Worm (Caenorhabditis elegans): Measurements from ENCODE around the gene C53C7.3.

Gene C53C7.3

DNA sequence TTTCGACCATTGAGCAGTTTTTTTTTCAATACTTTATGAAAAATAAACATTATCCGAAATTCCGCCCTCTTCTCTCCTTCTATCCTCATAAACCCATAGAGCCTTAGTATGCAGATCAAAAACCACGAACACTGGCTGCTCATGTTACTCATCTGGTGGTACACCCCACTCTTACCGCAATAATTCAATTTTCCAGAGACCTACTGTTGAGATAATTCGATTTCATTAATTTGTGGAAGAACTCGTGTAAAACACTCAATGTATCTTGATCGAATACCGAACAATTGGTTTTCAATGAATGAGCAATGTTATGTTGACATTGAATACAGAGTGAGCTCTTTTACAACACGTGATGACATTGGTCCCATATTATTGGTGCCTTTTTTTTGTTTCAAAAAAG lies 26.9 kb upstream of the C53C7.3 start:
- TF ChIP-seq zip-5 (tag; optimal IDR thresholded peaks at IDR 0.05) (no peak), fax-1 (tag; optimal IDR thresholded peaks at IDR 0.05) (no peak), sox-2 (GFP tag; IDR thresholded peaks at IDR 0.05) (no peak), unc-42 (tag; optimal IDR thresholded peaks at IDR 0.05) (peak; percentile 66), sox-4 (tag; optimal IDR thresholded peaks at IDR 0.05) (no peak)

DNA sequence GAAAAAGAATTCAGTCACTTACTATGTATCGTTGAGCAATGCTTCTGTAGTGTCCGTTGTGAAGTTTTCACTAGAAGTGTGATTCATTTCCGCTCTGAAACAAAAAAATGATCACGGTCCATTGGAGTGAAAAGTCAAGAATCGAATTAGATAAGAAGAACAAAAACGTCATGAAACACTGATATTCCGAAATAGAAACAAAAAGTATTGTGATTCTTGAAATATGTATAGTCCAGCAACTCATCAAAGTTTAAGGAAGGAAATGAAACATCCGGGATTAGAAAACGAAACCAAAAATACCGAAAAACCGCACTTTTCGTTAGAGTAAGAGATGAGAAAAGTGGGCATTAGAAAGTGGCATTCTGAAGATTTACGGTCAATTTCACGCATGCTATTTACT lies 15.7 kb upstream of the C53C7.3 start, which contains the start of gene npr-10:
Gene npr-10, minus strand, starts transcription at position 101 of the 400 bp plus-strand sequence.
- TF ChIP-seq ceh-30 (tag; optimal IDR thresholded peaks at IDR 0.05), result no peak
- no peak for TF ChIP-seq ceh-2 (tag; optimal IDR thresholded peaks at IDR 0.05)
- no peak for TF ChIP-seq tbx-7 (tag; optimal IDR thresholded peaks at IDR 0.05)
- no peak for TF ChIP-seq gmeb-2 (tag; optimal IDR thresholded peaks at IDR 0.05)
- no peak for TF ChIP-seq npax-4 (tag; optimal IDR thresholded peaks at IDR 0.05)
- no peak for TF ChIP-seq ceh-24 (tag; optimal IDR thresholded peaks at IDR 0.05)
- no peak for TF ChIP-seq rnt-1 (tag; optimal IDR thresholded peaks at IDR 0.05)
- no peak for TF ChIP-seq hlh-8 (tag; optimal IDR thresholded peaks at IDR 0.05)
- TF ChIP-seq unc-55 (GFP tag; optimal IDR thresholded peaks at IDR 0.05), result no peak
- no peak for TF ChIP-seq ztf-16 (tag; optimal IDR thresholded peaks at IDR 0.05)
- no peak for TF ChIP-seq dmd-4 (tag; optimal IDR thresholded peaks at IDR 0.05; ENCODE audit: borderline replicate concordance)
- TF ChIP-seq hlh-13 (GFP tag; optimal IDR thresholded peaks at IDR 0.05), result no peak
- no peak for TF ChIP-seq lim-6 (tag; optimal IDR thresholded peaks at IDR 0.05)
- TF ChIP-seq hlh-15 (tag; optimal IDR thresholded peaks at IDR 0.05), result no peak
- TF ChIP-seq fkh-6 (tag; optimal IDR thresholded peaks at IDR 0.05), result no peak
- no peak for TF ChIP-seq ceh-18 (tag; optimal IDR thresholded peaks at IDR 0.05)
- TF ChIP-seq ttx-3 (tag; optimal IDR thresholded peaks at IDR 0.05), result no peak
- no peak for TF ChIP-seq unc-42 (tag; optimal IDR thresholded peaks at IDR 0.05)
- no peak for TF ChIP-seq pax-1 (tag; optimal IDR thresholded peaks at IDR 0.05)

DNA sequence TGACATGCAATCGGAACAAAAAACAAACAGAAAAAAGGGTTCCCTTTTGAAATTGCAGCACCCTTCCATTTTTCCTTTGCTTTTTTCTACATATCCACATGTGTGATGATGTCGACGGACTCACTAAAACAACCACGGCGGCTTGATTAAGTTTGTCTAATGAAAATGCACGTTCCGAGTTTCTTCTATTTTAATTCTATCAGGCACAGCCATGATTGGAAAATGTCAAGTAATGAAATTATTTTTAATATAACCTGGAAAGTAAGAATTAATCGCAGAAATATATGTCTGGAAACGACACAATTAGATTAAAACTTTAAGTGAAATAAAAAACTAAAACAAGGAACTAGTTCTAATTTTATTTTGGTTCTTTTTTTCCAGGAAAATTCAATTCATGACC lies 14.5 kb upstream of the C53C7.3 start:
- TF ChIP-seq ceh-18 (tag; optimal IDR thresholded peaks at IDR 0.05) (no peak), ceh-31 (tag; optimal IDR thresholded peaks at IDR 0.05) (no peak), tbx-2 (tag; optimal IDR thresholded peaks at IDR 0.05) (no peak), madf-2 (tag; optimal IDR thresholded peaks at IDR 0.05) (no peak), nhr-11 (tag; optimal IDR thresholded peaks at IDR 0.05) (no peak), ama-1 (optimal IDR thresholded peaks at IDR 0.05) (no peak), ceh-14 (tag; optimal IDR thresholded peaks at IDR 0.05) (no peak), odd-2 (tag; optimal IDR thresholded peaks at IDR 0.05) (no peak), elt-4 (tag; optimal IDR thresholded peaks at IDR 0.05) (no peak), hlh-13 (GFP tag; optimal IDR thresholded peaks at IDR 0.05) (no peak), unc-42 (tag; optimal IDR thresholded peaks at IDR 0.05) (no peak), hlh-8 (tag; optimal IDR thresholded peaks at IDR 0.05) (no peak), ceh-6 (GFP tag; optimal IDR thresholded peaks at IDR 0.05) (no peak)

DNA sequence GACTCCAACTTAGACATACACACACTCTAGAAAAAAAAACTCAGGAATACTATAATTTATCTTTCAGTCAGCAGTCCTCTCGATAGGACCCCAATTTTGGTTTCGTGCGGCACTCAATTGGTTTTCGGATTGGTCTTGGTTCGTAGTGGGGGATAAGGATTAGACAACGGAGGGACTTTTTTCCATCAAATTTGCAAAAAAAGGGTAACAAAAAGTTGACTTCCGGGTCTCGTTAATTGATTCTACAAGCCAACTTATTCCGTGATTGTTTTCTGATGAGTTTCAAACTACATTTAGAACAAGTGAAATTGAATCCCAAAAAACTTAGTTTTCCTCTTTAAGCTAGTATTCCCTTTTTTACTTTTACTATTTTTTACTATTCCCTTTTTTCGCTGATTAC lies 14.0 kb upstream of the C53C7.3 start:
- TF ChIP-seq tbx-7 (tag; optimal IDR thresholded peaks at IDR 0.05), result no peak
- TF ChIP-seq zip-5 (tag; optimal IDR thresholded peaks at IDR 0.05), result no peak
- TF ChIP-seq odd-2 (tag; optimal IDR thresholded peaks at IDR 0.05), result no peak
- no peak for TF ChIP-seq ceh-22 (tag; optimal IDR thresholded peaks at IDR 0.05)
- TF ChIP-seq fkh-6 (tag; optimal IDR thresholded peaks at IDR 0.05), result no peak
- TF ChIP-seq tbx-2 (tag; optimal IDR thresholded peaks at IDR 0.05), result no peak
- no peak for TF ChIP-seq unc-55 (GFP tag; optimal IDR thresholded peaks at IDR 0.05)
- TF ChIP-seq syd-9 (tag; optimal IDR thresholded peaks at IDR 0.05), result no peak
- no peak for TF ChIP-seq pax-1 (tag; optimal IDR thresholded peaks at IDR 0.05)

DNA sequence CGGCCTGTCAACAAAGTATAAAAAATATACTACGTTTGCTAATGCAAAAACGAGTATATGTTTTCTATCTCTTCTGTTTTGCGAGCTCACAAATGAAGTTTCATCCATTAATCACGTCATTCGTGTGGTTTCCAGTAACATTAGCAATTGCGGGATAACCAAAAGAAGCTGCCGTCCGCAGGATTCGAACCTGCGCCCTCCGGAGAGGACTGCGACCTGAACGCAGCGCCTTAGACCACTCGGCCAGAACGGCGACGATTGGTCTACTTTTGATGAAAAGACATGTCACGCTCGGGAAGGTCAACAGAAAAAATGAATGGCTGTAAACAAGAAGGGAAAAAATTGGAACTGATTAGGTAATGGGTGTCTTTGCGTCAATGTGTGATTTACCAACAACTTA lies 9.6 kb upstream of the C53C7.3 start:
- TF ChIP-seq T23F11.4 (GFP tag; optimal IDR thresholded peaks at IDR 0.05) (no peak), pha-2 (tag; optimal IDR thresholded peaks at IDR 0.05) (no peak), zip-5 (tag; optimal IDR thresholded peaks at IDR 0.05) (no peak), nhr-11 (tag; optimal IDR thresholded peaks at IDR 0.05) (no peak), che-1 (tag; optimal IDR thresholded peaks at IDR 0.05) (no peak), unc-55 (GFP tag; optimal IDR thresholded peaks at IDR 0.05) (no peak), dve-1 (tag; optimal IDR thresholded peaks at IDR 0.05) (no peak)

All from whole organism, late embryonic.